Worm (Caenorhabditis elegans): ENCODE measurements around the gene R12B2.8.

The R12B2.8 gene

ce11 chrIII:5841676-5842075 lies 18.0 kb downstream of the R12B2.8 start (continued):
- TF ChIP-seq Y48G9A.11 (GFP tag; IDR thresholded peaks at IDR 0.05) (no peak), vab-7 (GFP tag; IDR thresholded peaks at IDR 0.05) (no peak), dpl-1 (GFP tag; optimal IDR thresholded peaks at IDR 0.05) (peak; percentile 6), T26A8.4 (GFP tag; IDR thresholded peaks at IDR 0.05) (0 out of 2 replicates have a peak, but pooled peaks have one; percentile 23), zip-11 (GFP tag; IDR thresholded peaks at IDR 0.05) (no peak), nhr-102 (tag; optimal IDR thresholded peaks at IDR 0.05) (no peak), ctbp-1 (GFP tag; IDR thresholded peaks at IDR 0.05) (no peak), egl-43 (GFP tag; IDR thresholded peaks at IDR 0.05) (no peak), hlh-11 (tag; optimal IDR thresholded peaks at IDR 0.05) (peak; percentile 71), zfp-2 (tag; optimal IDR thresholded peaks at IDR 0.05) (no peak), madf-9 (GFP tag; conservative IDR thresholded peaks at IDR 0.05) (no peak), set-16 (GFP tag; IDR thresholded peaks at IDR 0.05) (no peak), dmd-9 (GFP tag; IDR thresholded peaks at IDR 0.05) (no peak), egl-27 (tag; optimal IDR thresholded peaks at IDR 0.05) (no peak)

DNA sequence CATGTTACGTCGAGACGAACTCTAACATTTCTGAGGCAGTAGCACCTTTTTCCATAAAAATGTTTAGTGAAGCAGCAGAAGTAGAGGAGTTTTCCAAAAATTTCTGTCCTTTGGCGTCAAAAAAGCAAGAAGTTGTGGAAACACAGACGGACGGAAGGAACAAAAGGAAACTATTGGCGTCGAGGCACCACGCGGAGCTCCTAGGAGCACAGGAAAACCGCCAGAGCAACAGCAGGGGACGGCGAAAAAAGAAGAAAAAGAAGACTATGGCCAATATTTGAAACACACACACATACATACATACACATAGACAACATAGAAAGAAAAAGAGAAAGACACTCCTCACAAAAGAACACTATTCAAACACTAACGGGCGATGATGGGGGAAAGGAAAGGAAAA lies 19.2 kb downstream of the R12B2.8 start:
- peak; percentile 20 for TF ChIP-seq rbr-2 (tag; optimal IDR thresholded peaks at IDR 0.05)
- peak; percentile 13 for TF ChIP-seq mes-2 (tag; optimal IDR thresholded peaks at IDR 0.05; ENCODE audit: poor library complexity, severe bottlenecking)
- TF ChIP-seq mep-1 (tag; optimal IDR thresholded peaks at IDR 0.05), result peak; percentile 23
- peak; percentile 8 for TF ChIP-seq dve-1 (tag; optimal IDR thresholded peaks at IDR 0.05; ENCODE audit: insufficient read depth)
- 0 out of 2 replicates have a peak, but pooled peaks have one; percentile 29 for TF ChIP-seq egl-43 (GFP tag; IDR thresholded peaks at IDR 0.05)
- peak in 1 of 2 experiments; percentile 26 for TF ChIP-seq lsy-2 (tag; optimal IDR thresholded peaks at IDR 0.05)
- TF ChIP-seq pha-4 (GFP tag; IDR thresholded peaks at IDR 0.05), result no peak
- TF ChIP-seq pha-4 (tag; optimal IDR thresholded peaks at IDR 0.05), result peak; percentile 16
- TF ChIP-seq fkh-10 (GFP tag; optimal IDR thresholded peaks at IDR 0.05), result peak; percentile 29
- no peak for TF ChIP-seq Y105C5A.15 (GFP tag; IDR thresholded peaks at IDR 0.05)
- TF ChIP-seq dmd-8 (GFP tag; IDR thresholded peaks at IDR 0.05), result no peak
- TF ChIP-seq ctbp-1 (GFP tag; IDR thresholded peaks at IDR 0.05), result peak; percentile 38; the same call in 1 of the 2 replicates
- TF ChIP-seq dmd-6 (GFP tag; IDR thresholded peaks at IDR 0.05), result no peak
- TF ChIP-seq hlh-11 (tag; optimal IDR thresholded peaks at IDR 0.05), result peak; percentile 20
- TF ChIP-seq mdl-1 (tag; optimal IDR thresholded peaks at IDR 0.05), result no peak
- TF ChIP-seq D1046.2 (GFP tag; IDR thresholded peaks at IDR 0.05), result no peak

DNA sequence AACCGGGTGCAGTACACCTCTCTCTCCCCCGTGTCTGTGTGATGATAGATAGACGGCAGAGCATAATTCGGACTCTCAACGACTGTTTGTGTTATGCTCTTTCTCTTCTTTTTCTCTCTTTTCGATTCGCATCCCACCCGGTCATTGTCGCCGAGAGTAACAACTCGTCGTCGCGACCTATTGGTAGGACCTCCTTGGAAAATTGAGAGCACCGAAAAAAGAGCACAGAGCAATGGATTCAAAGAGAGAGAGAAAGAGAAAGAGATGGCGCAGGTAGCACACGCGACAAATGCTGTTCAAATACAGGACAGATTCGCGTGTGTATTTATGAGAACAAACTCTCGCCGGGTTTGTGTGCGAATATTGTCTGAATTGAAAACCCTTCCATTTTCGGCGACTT lies 19.9 kb downstream of the R12B2.8 start:
- TF ChIP-seq jun-1 (tag; optimal IDR thresholded peaks at IDR 0.05) (no peak), hmg-1.1 (GFP tag; IDR thresholded peaks at IDR 0.05) (0 out of 2 replicates have a peak, but pooled peaks have one; percentile 21), pqm-1 (tag; optimal IDR thresholded peaks at IDR 0.05) (no peak), unc-62 (GFP tag; optimal IDR thresholded peaks at IDR 0.05 in 1 of 2) (peak in 1 of 2 experiments; percentile 39), unc-62 (tag; optimal IDR thresholded peaks at IDR 0.05) (no peak), egl-43 (GFP tag; IDR thresholded peaks at IDR 0.05) (no peak), dmd-6 (GFP tag; IDR thresholded peaks at IDR 0.05) (no peak)

- TF ChIP-seq unc-130 (GFP tag; optimal IDR thresholded peaks at IDR 0.05) (no peak), spr-1 (tag; optimal IDR thresholded peaks at IDR 0.05) (no peak), ama-1 (optimal IDR thresholded peaks at IDR 0.05) (no peak), duxl-1 (tag; optimal IDR thresholded peaks at IDR 0.05; ENCODE audit: poor library complexity) (no peak), snpc-1.2 (GFP tag; IDR thresholded peaks at IDR 0.05) (no peak), ZK337.2 (GFP tag; IDR thresholded peaks at IDR 0.05) (no peak), F49E8.2 (tag; optimal IDR thresholded peaks at IDR 0.05; ENCODE audit: borderline replicate concordance) (no peak), mep-1 (tag; optimal IDR thresholded peaks at IDR 0.05) (peak; percentile 70), php-3 (GFP tag; IDR thresholded peaks at IDR 0.05) (no peak), lin-39 (tag; optimal IDR thresholded peaks at IDR 0.05) (no peak), skn-1 (tag; optimal IDR thresholded peaks at IDR 0.05) (no peak), zip-11 (GFP tag; IDR thresholded peaks at IDR 0.05) (no peak), fkh-10 (GFP tag; optimal IDR thresholded peaks at IDR 0.05) (peak; percentile 65), mes-2 (tag; optimal IDR thresholded peaks at IDR 0.05; ENCODE audit: poor library complexity, severe bottlenecking) (peak; percentile 30), ceh-32 (tag; optimal IDR thresholded peaks at IDR 0.05; ENCODE audit: poor library complexity) (no peak), F37D6.2 (tag; optimal IDR thresholded peaks at IDR 0.05) (peak; percentile 65), T26A8.4 (GFP tag; IDR thresholded peaks at IDR 0.05) (no peak), ceh-20 (GFP tag; IDR thresholded peaks at IDR 0.05) (peak; percentile 71; the same call in 1 of the 2 replicates), mxl-3 (GFP tag; optimal IDR thresholded peaks at IDR 0.05) (peak; percentile 42), dpl-1 (GFP tag; optimal IDR thresholded peaks at IDR 0.05) (peak; percentile 27)
These were observed 21.8 kb downstream of the R12B2.8 start for ce11 chrIII:5845483-5845882.

Measured in whole organism, L4 larva.